Worm (Caenorhabditis elegans) whole organism, young adult: Measurements from ENCODE around the gene T03E6.8.
A peak's percentile ranks its signal among the peaks of the same experiment; 100 is the strongest.

Experiments used
- C17E4.6 ChIP-seq: fragments of 200-800 bp; sonication (Bioruptor generic); IDR thresholded peaks from 2 replicates; pipeline ENCODE4 v1.3.6; 2022; ENCODE audit warnings: missing genetic modification reagents, missing genetic modification characterization, missing compliant biosample characterization
- F23B12.7 ChIP-seq: sonication (generic microtip); optimal IDR thresholded peaks from 2 replicates; lab custom pipeline; 2017; ENCODE audit warnings: missing genetic modification characterization, mild to moderate bottlenecking, missing compliant biosample characterization, antibody characterized with exemption, moderate library complexity; ENCODE audit not compliant: insufficient read depth
- F49E8.2 ChIP-seq: sonication (generic microtip); optimal IDR thresholded peaks from 3 replicates; lab custom pipeline; 2017; ENCODE audit warnings: missing genetic modification characterization, mild to moderate bottlenecking, missing compliant biosample characterization, antibody characterized with exemption, moderate library complexity; ENCODE audit not compliant: insufficient read depth
- F57A8.1 ChIP-seq: fragments of 200-800 bp; sonication (Bioruptor generic); optimal IDR thresholded peaks from 2 replicates; lab custom pipeline; 2018; ENCODE audit warnings: mild to moderate bottlenecking, missing genetic modification characterization, moderate library complexity, missing compliant biosample characterization
- K11D2.4 ChIP-seq: fragments of 200-800 bp; sonication (Bioruptor generic); IDR thresholded peaks from 2 replicates; pipeline ENCODE4 v1.3.6; 2022; ENCODE audit warnings: missing genetic modification reagents, missing genetic modification characterization, missing compliant biosample characterization
- T26A5.8 ChIP-seq: sonication (generic microtip); optimal IDR thresholded peaks from 2 replicates; lab custom pipeline; 2016; ENCODE audit warnings: missing genetic modification characterization, missing compliant biosample characterization
- aptf-2 ChIP-seq: fragments of 200-800 bp; sonication (Bioruptor generic); conservative IDR thresholded peaks from 2 replicates; pipeline ENCODE4 v1.3.6; 2022; ENCODE audit warnings: missing genetic modification reagents, missing genetic modification characterization, missing compliant biosample characterization
- attf-3 ChIP-seq: fragments of 200-800 bp; sonication (Bioruptor generic); conservative IDR thresholded peaks from 2 replicates; pipeline ENCODE4 v1.3.6; 2022; ENCODE audit warnings: missing genetic modification reagents, missing genetic modification characterization, missing compliant biosample characterization
- ccch-3 ChIP-seq: fragments of 200-800 bp; sonication (Bioruptor generic); optimal IDR thresholded peaks from 2 replicates; lab custom pipeline; 2018; ENCODE audit warnings: mild to moderate bottlenecking, missing genetic modification characterization, missing compliant biosample characterization
- cebp-2 ChIP-seq: fragments of 200-800 bp; sonication (Bioruptor generic); IDR thresholded peaks from 2 replicates; pipeline ENCODE4 v1.3.6; 2022; ENCODE audit warnings: missing genetic modification characterization, missing compliant biosample characterization
- ceh-27 ChIP-seq: fragments of 200-800 bp; sonication (Bioruptor generic); optimal IDR thresholded peaks from 2 replicates; lab custom pipeline; 2018; ENCODE audit warnings: mild to moderate bottlenecking, missing genetic modification characterization, moderate library complexity, missing compliant biosample characterization
- ceh-58 ChIP-seq: fragments of 200-800 bp; sonication (Bioruptor generic); IDR thresholded peaks from 2 replicates; pipeline ENCODE4 v1.3.6; 2022; ENCODE audit warnings: missing genetic modification characterization, missing compliant biosample characterization
- chd-7 ChIP-seq: sonication (generic microtip); optimal IDR thresholded peaks from 2 replicates; lab custom pipeline; 2016; ENCODE audit warnings: mild to moderate bottlenecking, missing genetic modification characterization, moderate library complexity, missing compliant biosample characterization
- efl-1 ChIP-seq: fragments of 150-350 bp; optimal IDR thresholded peaks from 2 replicates; lab custom pipeline; 2014; ENCODE audit warnings: missing biosample characterization, missing genetic modification reagents, missing genetic modification characterization
- egl-44 ChIP-seq: fragments of 200-800 bp; sonication (Bioruptor generic); IDR thresholded peaks from 2 replicates; pipeline ENCODE4 v1.3.6; 2022; ENCODE audit warnings: missing genetic modification reagents, missing genetic modification characterization, missing compliant biosample characterization
- gei-17 ChIP-seq: fragments of 200-800 bp; sonication (Bioruptor generic); optimal IDR thresholded peaks from 2 replicates; lab custom pipeline; 2018; ENCODE audit warnings: mild to moderate bottlenecking, missing genetic modification characterization, missing compliant biosample characterization
- him-1 ChIP-seq: sonication (generic microtip); optimal IDR thresholded peaks from 2 replicates; lab custom pipeline; 2016; ENCODE audit warnings: missing genotype, missing genetic modification reagents, missing genetic modification characterization, missing compliant biosample characterization
- hmg-20 ChIP-seq: fragments of 200-800 bp; sonication (Bioruptor generic); IDR thresholded peaks from 2 replicates; pipeline ENCODE4 v1.3.6; 2022; ENCODE audit warnings: missing genetic modification reagents, missing genetic modification characterization, missing compliant biosample characterization
- lsl-1 ChIP-seq: fragments of 200-800 bp; sonication (Bioruptor generic); optimal IDR thresholded peaks from 2 replicates; lab custom pipeline; 2018; ENCODE audit warnings: mild to moderate bottlenecking, missing genetic modification characterization, moderate library complexity, missing compliant biosample characterization
- madf-3 ChIP-seq: fragments of 200-800 bp; sonication (Bioruptor generic); IDR thresholded peaks from 2 replicates; pipeline ENCODE4 v1.3.6; 2022; ENCODE audit warnings: missing genetic modification reagents, missing genetic modification characterization, missing compliant biosample characterization
- mel-28 ChIP-seq: sonication (generic microtip); optimal IDR thresholded peaks from 2 replicates; lab custom pipeline; 2016; ENCODE audit warnings: borderline replicate concordance, mild to moderate bottlenecking, missing genetic modification characterization, missing compliant biosample characterization
- mes-4 ChIP-seq: sonication (generic microtip); optimal IDR thresholded peaks from 2 replicates; lab custom pipeline; 2016; ENCODE audit warnings: missing genotype, missing genetic modification characterization, missing compliant biosample characterization
- nfya-1 ChIP-seq: sonication (generic microtip); optimal IDR thresholded peaks from 2 replicates; lab custom pipeline; 2017; ENCODE audit warnings: antibody characterized with exemption, missing compliant biosample characterization, missing genetic modification characterization, borderline replicate concordance; ENCODE audit not compliant: insufficient read depth
- nhr-27 ChIP-seq: fragments of 200-800 bp; sonication (Bioruptor generic); optimal IDR thresholded peaks from 2 replicates; lab custom pipeline; 2018; ENCODE audit warnings: mild to moderate bottlenecking, missing genetic modification characterization, moderate library complexity, missing compliant biosample characterization
- nhr-80 ChIP-seq: sonication (generic microtip); optimal IDR thresholded peaks from 2 replicates; lab custom pipeline; 2016; ENCODE audit warnings: missing genetic modification characterization, missing compliant biosample characterization
- pbrm-1 ChIP-seq: fragments of 200-800 bp; sonication (Bioruptor generic); IDR thresholded peaks from 2 replicates; pipeline ENCODE4 v1.3.6; 2022; ENCODE audit warnings: missing genetic modification reagents, missing genetic modification characterization, missing compliant biosample characterization
- rec-8 ChIP-seq, 2 experiments: sonication (generic microtip); optimal IDR thresholded peaks; 2 replicates each; lab custom pipeline; 2016; ENCODE audit warnings: mild to moderate bottlenecking in 2 of 2, missing genetic modification characterization in 2 of 2, missing genetic modification reagents in 2 of 2, missing genotype in 2 of 2, missing biosample characterization in 1 of 2, missing compliant biosample characterization in 1 of 2, moderate library complexity in 1 of 2
- snpc-1.1 ChIP-seq: sonication (generic microtip); optimal IDR thresholded peaks from 2 replicates; lab custom pipeline; 2017; ENCODE audit warnings: missing genetic modification characterization, mild to moderate bottlenecking, missing compliant biosample characterization, antibody characterized with exemption, moderate library complexity, missing genotype, missing genetic modification reagents; ENCODE audit not compliant: insufficient read depth
- snpc-3.4 ChIP-seq: sonication (generic microtip); optimal IDR thresholded peaks from 2 replicates; lab custom pipeline; 2017; ENCODE audit warnings: missing genetic modification characterization, mild to moderate bottlenecking, missing compliant biosample characterization, antibody characterized with exemption, moderate library complexity, missing genotype, missing genetic modification reagents
- snpc-4 ChIP-seq, 5 experiments: fragments of 150-350 bp in 1 of 5; sonication (generic microtip) in 4 of 5; optimal IDR thresholded peaks; 2 replicates each; lab custom pipeline; 2014 to 2018; ENCODE audit warnings: missing genetic modification characterization in 5 of 5, missing biosample characterization in 3 of 5, antibody characterized with exemption in 2 of 5, mild to moderate bottlenecking in 2 of 5, missing compliant biosample characterization in 2 of 5, missing genotype in 2 of 5, moderate library complexity in 2 of 5, missing genetic modification reagents in 1 of 5
- tlf-1 ChIP-seq: fragments of 200-800 bp; sonication (Bioruptor generic); optimal IDR thresholded peaks from 2 replicates; lab custom pipeline; 2018; ENCODE audit warnings: mild to moderate bottlenecking, missing genetic modification characterization, missing compliant biosample characterization
- ztf-6 ChIP-seq: fragments of 200-800 bp; sonication (Bioruptor generic); IDR thresholded peaks from 2 replicates; pipeline ENCODE4 v1.3.6; 2022; ENCODE audit warnings: missing genetic modification reagents, missing genetic modification characterization, missing compliant biosample characterization

Gene T03E6.8

ce11 chrV:16640366-16640765 is 37.4 kb upstream of the T03E6.8 start (continued):
- no peak for TF ChIP-seq aptf-2
- TF ChIP-seq madf-3 (GFP tag; lab: Robert Waterston, UW) = no peak
- TF ChIP-seq F57A8.1 (GFP tag; lab: Kevin White, UChicago) = no peak
- peak; percentile 51 for TF ChIP-seq snpc-1.1 (tag; lab: Kevin White, UChicago)
- TF ChIP-seq nhr-80 (tag; lab: Kevin White, UChicago) = peak; percentile 5
- TF ChIP-seq rec-8 (tag; optimal IDR thresholded peaks at IDR 0.05; lab: Kevin White, UChicago) = peak in 1 of 2 experiments; percentile 31
- TF ChIP-seq, all 124 proteins: peak for 32

- TF ChIP-seq him-1 (tag; lab: Kevin White, UChicago) (no peak), hmg-20 (GFP tag; lab: Robert Waterston, UW) (no peak), nhr-27 (tag; lab: Kevin White, UChicago) (no peak), attf-3 (no peak)
These were observed 35.2 kb upstream of the T03E6.8 start, which contains the start of gene srw-76 for ce11 chrV:16638204-16638603. Gene srw-76, minus strand, starts transcription at chrV:16638304.

ce11 chrV:16635911-16636310 is 32.9 kb upstream of the T03E6.8 start, which contains the start of gene mltn-11:
Gene mltn-11, plus strand, starts transcription at chrV:16636186.
- TF ChIP-seq egl-44 (no peak), efl-1 (GFP tag; lab: Kevin White, UChicago) (no peak), ceh-27 (no peak), ztf-6 (GFP tag; lab: Robert Waterston, UW) (no peak), lsl-1 (GFP tag; lab: Kevin White, UChicago) (no peak), T26A5.8 (tag; lab: Kevin White, UChicago) (no peak), snpc-4 (GFP tag; optimal IDR thresholded peaks at IDR 0.05; lab: Kevin White, UChicago) (no peak), snpc-4 (tag; optimal IDR thresholded peaks at IDR 0.05; lab: Kevin White, UChicago) (no peak)

ce11 chrV:16629600-16629999 is 26.6 kb upstream of the T03E6.8 start, which contains the start of gene srd-21:
Gene srd-21, plus strand, starts transcription at chrV:16629900.
- TF ChIP-seq chd-7 (tag; lab: Kevin White, UChicago) = no peak
- no peak for TF ChIP-seq F23B12.7 (tag; lab: Kevin White, UChicago)
- no peak for TF ChIP-seq snpc-1.1 (tag; lab: Kevin White, UChicago)
- TF ChIP-seq F49E8.2 (tag; lab: Kevin White, UChicago) = no peak
- no peak for TF ChIP-seq pbrm-1
- no peak for TF ChIP-seq ceh-58 (GFP tag; lab: Robert Waterston, UW)
- TF ChIP-seq ccch-3 (GFP tag; lab: Kevin White, UChicago) = no peak
- TF ChIP-seq mes-4 (tag; lab: Kevin White, UChicago) = no peak
- no peak for TF ChIP-seq tlf-1
- TF ChIP-seq C17E4.6 = no peak
- no peak for TF ChIP-seq attf-3
- no peak for TF ChIP-seq nfya-1 (tag; lab: Kevin White, UChicago)
- TF ChIP-seq cebp-2 (GFP tag; lab: Robert Waterston, UW) = no peak
- no peak for TF ChIP-seq mel-28
- no peak for TF ChIP-seq snpc-3.4
- TF ChIP-seq gei-17 = no peak
- TF ChIP-seq K11D2.4 (GFP tag; lab: Robert Waterston, UW) = no peak
